Fruit fly (Drosophila melanogaster) whole organism, embryonic: ENCODE data around the gene CG3598.
A peak's percentile ranks its signal among the peaks of the same experiment; 100 is the strongest.

Experiments used
- Antp ChIP-seq: fragments of 200-800 bp; sonication (Bioruptor generic); optimal IDR thresholded peaks from 3 replicates; lab custom pipeline; 2016; ENCODE audit warnings: missing biosample characterization, missing genetic modification characterization
- Atf-2 ChIP-seq: fragments of 200-800 bp; sonication (Bioruptor generic); optimal IDR thresholded peaks from 2 replicates; lab custom pipeline; 2016; ENCODE audit warnings: missing biosample characterization, missing genetic modification characterization
- B-H1 ChIP-seq: fragments of 200-800 bp; sonication (Bioruptor generic); IDR thresholded peaks from 3 replicates; pipeline ENCODE4 v1.3.6; 2022; ENCODE audit warnings: missing biosample characterization, missing genetic modification characterization
- B-H2 ChIP-seq: fragments of 200-800 bp; sonication (Bioruptor generic); optimal IDR thresholded peaks from 2 replicates; lab custom pipeline; 2018; ENCODE audit warnings: missing biosample characterization, mild to moderate bottlenecking, missing genetic modification characterization
- CG10209 ChIP-seq: fragments of 200-800 bp; sonication (Bioruptor generic); optimal IDR thresholded peaks from 3 replicates; lab custom pipeline; 2017; ENCODE audit warnings: missing biosample characterization, mild to moderate bottlenecking, missing genetic modification characterization, missing genetic modification reagents
- CG10321 ChIP-seq: fragments of 200-800 bp; sonication (Bioruptor generic); IDR thresholded peaks from 2 replicates; pipeline ENCODE4 v1.3.6; 2022; ENCODE audit warnings: missing biosample characterization, missing genetic modification characterization
- CG10366 ChIP-seq: fragments of 200-800 bp; sonication (Bioruptor generic); IDR thresholded peaks from 2 replicates; pipeline ENCODE4 v1.3.6; 2022; ENCODE audit warnings: missing biosample characterization, missing genetic modification characterization
- CG10565 ChIP-seq: fragments of 200-800 bp; sonication (Bioruptor generic); optimal IDR thresholded peaks from 3 replicates; lab custom pipeline; 2016; ENCODE audit warnings: missing biosample characterization, mild to moderate bottlenecking, missing genetic modification characterization
- CG11456 ChIP-seq: fragments of 200-800 bp; sonication (Bioruptor generic); IDR thresholded peaks from 3 replicates; pipeline ENCODE4 v1.3.6; 2022; ENCODE audit warnings: missing biosample characterization, missing genetic modification characterization
- CG11504 ChIP-seq: fragments of 200-800 bp; sonication (Bioruptor generic); optimal IDR thresholded peaks from 3 replicates; lab custom pipeline; 2019; ENCODE audit warnings: missing biosample characterization, mild to moderate bottlenecking, missing genetic modification characterization, moderate library complexity
- CG13123 ChIP-seq: fragments of 200-800 bp; sonication (Bioruptor generic); optimal IDR thresholded peaks from 2 replicates; lab custom pipeline; 2016; ENCODE audit warnings: missing biosample characterization, missing genetic modification characterization
- CG17328 ChIP-seq: fragments of 200-800 bp; sonication (Bioruptor generic); IDR thresholded peaks from 2 replicates; pipeline ENCODE4 v1.3.6; 2022; ENCODE audit warnings: missing biosample characterization, missing genetic modification characterization
- CG3726 ChIP-seq: fragments of 200-800 bp; sonication (Bioruptor generic); IDR thresholded peaks from 3 replicates; pipeline ENCODE4, ENCODE4 v1.3.6; 2022; ENCODE audit warnings: missing biosample characterization, missing genetic modification characterization
- CG4617 ChIP-seq: fragments of 200-800 bp; sonication (Bioruptor generic); optimal IDR thresholded peaks from 3 replicates; lab custom pipeline; 2016; ENCODE audit warnings: missing biosample characterization, missing genetic modification characterization, borderline replicate concordance
- CG4707 ChIP-seq: fragments of 200-800 bp; sonication (Bioruptor generic); optimal IDR thresholded peaks from 2 replicates; lab custom pipeline; 2018; ENCODE audit warnings: missing biosample characterization, mild to moderate bottlenecking, missing genetic modification characterization, moderate library complexity
- CG7556 ChIP-seq: fragments of 200-800 bp; sonication (Bioruptor generic); optimal IDR thresholded peaks from 2 replicates; lab custom pipeline; 2017; ENCODE audit warnings: missing biosample characterization, mild to moderate bottlenecking, missing genetic modification characterization
- CG7839 ChIP-seq: fragments of 200-800 bp; sonication (Bioruptor generic); optimal IDR thresholded peaks from 3 replicates; lab custom pipeline; 2018; ENCODE audit warnings: missing biosample characterization, mild to moderate bottlenecking, missing genetic modification characterization, moderate library complexity
- CG8359 ChIP-seq: fragments of 200-800 bp; sonication (Bioruptor generic); optimal IDR thresholded peaks from 2 replicates; lab custom pipeline; 2017; ENCODE audit warnings: missing biosample characterization, mild to moderate bottlenecking, missing genetic modification characterization, borderline replicate concordance
- CG9215 ChIP-seq: fragments of 200-800 bp; sonication (Bioruptor generic); IDR thresholded peaks from 2 replicates; pipeline ENCODE4 v1.3.6; 2022; ENCODE audit warnings: missing biosample characterization, missing genetic modification characterization
- Camta ChIP-seq: fragments of 200-800 bp; sonication (Bioruptor generic); optimal IDR thresholded peaks from 2 replicates; lab custom pipeline; 2016; ENCODE audit warnings: missing biosample characterization, missing genetic modification characterization
- D ChIP-seq, 2 experiments: fragments of 200-800 bp in 1 of 2; fragments of >200 bp in 1 of 2; sonication (Bioruptor generic) in 1 of 2; optimal IDR thresholded peaks; 2 replicates in 1 of 2; 3 replicates in 1 of 2; lab custom pipeline; 2017; ENCODE audit warnings: mild to moderate bottlenecking in 1 of 2, missing biosample characterization in 1 of 2, missing genetic modification characterization in 1 of 2, missing genetic modification reagents in 1 of 2
- Eip74EF ChIP-seq, 2 experiments: fragments of 200-800 bp in 1 of 2; fragments of >200 bp in 1 of 2; sonication (Bioruptor generic) in 1 of 2; optimal IDR thresholded peaks; 2 replicates each; lab custom pipeline; 2017 to 2019; ENCODE audit warnings: missing biosample characterization in 2 of 2, missing genetic modification characterization in 2 of 2, mild to moderate bottlenecking in 1 of 2, moderate library complexity in 1 of 2
- Elba2 ChIP-seq: fragments of 200-800 bp; sonication (Bioruptor generic); optimal IDR thresholded peaks from 3 replicates; lab custom pipeline; 2016; ENCODE audit warnings: missing biosample characterization, missing genetic modification characterization
- Fer1 ChIP-seq: fragments of 200-800 bp; sonication (Bioruptor generic); optimal IDR thresholded peaks from 2 replicates; lab custom pipeline; 2017; ENCODE audit warnings: missing biosample characterization, mild to moderate bottlenecking, missing genetic modification characterization
- Gsc ChIP-seq: fragments of 200-800 bp; sonication (Bioruptor generic); IDR thresholded peaks from 2 replicates; pipeline ENCODE4 v1.3.6; 2022; ENCODE audit warnings: missing biosample characterization, missing genetic modification characterization
- HLH4C ChIP-seq: fragments of 200-800 bp; sonication (Bioruptor generic); IDR thresholded peaks from 3 replicates; pipeline ENCODE4 v1.3.6; 2022; ENCODE audit warnings: missing biosample characterization, missing genetic modification characterization; ENCODE audit not compliant: partially characterized antibody
- Hsf ChIP-seq: fragments of 200-800 bp; sonication (Bioruptor generic); optimal IDR thresholded peaks from 3 replicates; lab custom pipeline; 2016; ENCODE audit warnings: missing biosample characterization, missing genetic modification characterization
- Jarid2 ChIP-seq: fragments of 200-800 bp; sonication (Bioruptor generic); optimal IDR thresholded peaks from 3 replicates; lab custom pipeline; 2017; ENCODE audit warnings: mild to moderate bottlenecking, missing biosample characterization, missing genetic modification reagents, missing genetic modification characterization
- Kr ChIP-seq: fragments of 200-800 bp; sonication (Bioruptor generic); optimal IDR thresholded peaks from 2 replicates; lab custom pipeline; 2017; ENCODE audit warnings: missing biosample characterization, mild to moderate bottlenecking, missing genetic modification characterization
- Myb ChIP-seq: fragments of 200-800 bp; sonication (Bioruptor generic); optimal IDR thresholded peaks from 2 replicates; lab custom pipeline; 2016; ENCODE audit warnings: missing biosample characterization, missing genetic modification characterization
- Opbp ChIP-seq: fragments of 200-800 bp; sonication (Bioruptor generic); IDR thresholded peaks from 3 replicates; pipeline ENCODE4 v1.3.6; 2022; ENCODE audit warnings: missing biosample characterization, missing genetic modification characterization; ENCODE audit not compliant: partially characterized antibody
- Side ChIP-seq: fragments of 200-800 bp; sonication (Bioruptor generic); optimal IDR thresholded peaks from 2 replicates; lab custom pipeline; 2016; ENCODE audit warnings: missing biosample characterization, missing genetic modification characterization
- Xrp1 ChIP-seq: fragments of 200-800 bp; sonication (Bioruptor generic); IDR thresholded peaks from 2 replicates; pipeline ENCODE4 v1.3.6; 2022; ENCODE audit warnings: missing biosample characterization, missing genetic modification characterization
- aop ChIP-seq: fragments of 200-800 bp; sonication (Bioruptor generic); IDR thresholded peaks from 2 replicates; pipeline ENCODE4 v1.3.6; 2022; ENCODE audit warnings: missing biosample characterization, missing genetic modification characterization
- ase ChIP-seq: fragments of 200-800 bp; sonication (Bioruptor generic); IDR thresholded peaks from 3 replicates; pipeline ENCODE4 v1.3.6; 2022; ENCODE audit warnings: missing biosample characterization, missing genetic modification characterization
- bsh ChIP-seq, 2 experiments: fragments of 200-800 bp; sonication (Bioruptor generic); optimal IDR thresholded peaks; 2 replicates each; lab custom pipeline; 2017 to 2018; ENCODE audit warnings: mild to moderate bottlenecking in 2 of 2, missing biosample characterization in 2 of 2, missing genetic modification characterization in 2 of 2, moderate library complexity in 1 of 2
- cad ChIP-seq: fragments of >200 bp; optimal IDR thresholded peaks from 2 replicates; lab custom pipeline; 2017; ENCODE audit warnings: missing biosample characterization, missing genetic modification characterization
- cg ChIP-seq: fragments of 200-800 bp; sonication (Bioruptor generic); optimal IDR thresholded peaks from 3 replicates; lab custom pipeline; 2019; ENCODE audit warnings: missing biosample characterization, mild to moderate bottlenecking, missing genetic modification characterization, moderate library complexity
- crp ChIP-seq, 2 experiments: fragments of 200-800 bp; sonication (Bioruptor generic); optimal IDR thresholded peaks; 2 replicates in 1 of 2; 3 replicates in 1 of 2; lab custom pipeline; 2017; ENCODE audit warnings: missing biosample characterization in 2 of 2, missing genetic modification characterization in 2 of 2, mild to moderate bottlenecking in 1 of 2, moderate library complexity in 1 of 2
- fd102C ChIP-seq: fragments of 200-800 bp; sonication (Bioruptor generic); optimal IDR thresholded peaks from 2 replicates; lab custom pipeline; 2018; ENCODE audit warnings: missing biosample characterization, mild to moderate bottlenecking, missing genetic modification characterization, moderate library complexity
- her ChIP-seq: fragments of 200-800 bp; sonication (Bioruptor generic); optimal IDR thresholded peaks from 2 replicates; lab custom pipeline; 2016; ENCODE audit warnings: missing biosample characterization, missing genetic modification characterization
- jing ChIP-seq: fragments of 200-800 bp; sonication (Bioruptor generic); optimal IDR thresholded peaks from 2 replicates; lab custom pipeline; 2018; ENCODE audit warnings: missing biosample characterization, mild to moderate bottlenecking, missing genetic modification characterization
- pnt ChIP-seq: fragments of 200-800 bp; sonication (Bioruptor generic); optimal IDR thresholded peaks from 3 replicates; lab custom pipeline; 2016; ENCODE audit warnings: missing biosample characterization, missing genetic modification characterization
- row ChIP-seq: fragments of 200-800 bp; sonication (Bioruptor generic); IDR thresholded peaks from 3 replicates; pipeline ENCODE4 v1.3.6; 2022; ENCODE audit warnings: missing biosample characterization, missing genetic modification characterization
- schlank ChIP-seq: fragments of 200-800 bp; sonication (Bioruptor generic); optimal IDR thresholded peaks from 2 replicates; lab custom pipeline; 2018; ENCODE audit warnings: missing biosample characterization, mild to moderate bottlenecking, missing genetic modification characterization
- sens-2 ChIP-seq: fragments of 200-800 bp; sonication (Bioruptor generic); IDR thresholded peaks from 2 replicates; pipeline ENCODE4 v1.3.6; 2022; ENCODE audit warnings: missing biosample characterization, missing genetic modification characterization
- sima ChIP-seq: fragments of 200-800 bp; sonication (Bioruptor generic); optimal IDR thresholded peaks from 2 replicates; lab custom pipeline; 2016; ENCODE audit warnings: missing biosample characterization, missing genetic modification characterization
- tgo ChIP-seq: fragments of 200-800 bp; sonication (Bioruptor generic); IDR thresholded peaks from 3 replicates; pipeline ENCODE4 v1.3.6; 2022; ENCODE audit warnings: missing biosample characterization, missing genetic modification characterization
- zf30C ChIP-seq: fragments of 200-800 bp; sonication (Bioruptor generic); optimal IDR thresholded peaks from 3 replicates; lab custom pipeline; 2018; ENCODE audit warnings: missing biosample characterization, mild to moderate bottlenecking, missing genetic modification characterization

The CG3598 gene

dm6 chrX:2977857-2978473 lies 41.1 kb downstream of the CG3598 start (continued):
- TF ChIP-seq CG9215 (GFP tag; lab: Robert Waterston, UW) (no peak), ase (GFP tag; lab: Robert Waterston, UW) (no peak), zf30C (GFP tag; lab: Kevin White, UChicago) (no peak), cg (GFP tag; lab: Kevin White, UChicago) (no peak), cad (no peak), CG11504 (tag; lab: Kevin White, UChicago) (peak; percentile 54), CG3726 (GFP tag; lab: Robert Waterston, UW) (0 out of 3 replicates have a peak, but pooled peaks have one; percentile 29), CG7556 (GFP tag; lab: Kevin White, UChicago) (peak; percentile 35), Opbp (GFP tag; lab: Robert Waterston, UW) (no peak), CG10209 (GFP tag; lab: Kevin White, UChicago) (peak; percentile 44), Hsf (peak; percentile 36), CG13123 (GFP tag; lab: Kevin White, UChicago) (no peak), Elba2 (GFP tag; lab: Kevin White, UChicago) (no peak), pnt (peak; percentile 52), B-H1 (GFP tag; lab: Robert Waterston, UW) (no peak), crp (GFP tag; optimal IDR thresholded peaks at IDR 0.05; lab: Kevin White, UChicago) (no peak), row (peak; percentile 50; the same call in 2 of the 3 replicates), CG10366 (GFP tag; lab: Robert Waterston, UW) (peak; percentile 34; the same call in 1 of the 2 replicates), CG11456 (no peak), tgo (no peak; the same call in 2 of the 3 replicates), CG17328 (GFP tag; lab: Robert Waterston, UW) (peak; percentile 45; the same call in 1 of the 2 replicates), sens-2 (GFP tag; lab: Robert Waterston, UW) (no peak), CG10321 (GFP tag; lab: Robert Waterston, UW) (no peak), CG4707 (GFP tag; lab: Kevin White, UChicago) (no peak), CG7839 (tag; lab: Kevin White, UChicago) (peak; percentile 42), HLH4C (GFP tag; lab: Robert Waterston, UW) (no peak), Antp (GFP tag; lab: Kevin White, UChicago) (peak; percentile 34), bsh (GFP tag; optimal IDR thresholded peaks at IDR 0.05; lab: Kevin White, UChicago) (peak in 1 of 2 experiments; percentile 59), sima (GFP tag; lab: Kevin White, UChicago) (no peak), schlank (tag; lab: Kevin White, UChicago) (no peak), her (GFP tag; lab: Kevin White, UChicago) (no peak), B-H2 (GFP tag; lab: Kevin White, UChicago) (no peak), CG4617 (GFP tag; lab: Kevin White, UChicago) (no peak), D (optimal IDR thresholded peaks at IDR 0.05; lab: Kevin White, UChicago) (no peak), D (GFP tag; optimal IDR thresholded peaks at IDR 0.05; lab: Kevin White, UChicago) (peak; percentile 32), jing (GFP tag; lab: Kevin White, UChicago) (no peak), Gsc (GFP tag; lab: Robert Waterston, UW) (no peak), Myb (GFP tag; lab: Kevin White, UChicago) (no peak), Jarid2 (GFP tag; lab: Kevin White, UChicago) (peak; percentile 4), CG10565 (GFP tag; lab: Kevin White, UChicago) (no peak), Side (GFP tag; lab: Kevin White, UChicago) (peak; percentile 25), CG8359 (peak; percentile 10), Atf-2 (GFP tag; lab: Kevin White, UChicago) (no peak), Xrp1 (GFP tag; lab: Robert Waterston, UW) (peak; percentile 65), Eip74EF (GFP tag; optimal IDR thresholded peaks at IDR 0.05; lab: Kevin White, UChicago) (no peak), fd102C (GFP tag; lab: Kevin White, UChicago) (peak; percentile 14), Camta (GFP tag; lab: Kevin White, UChicago) (peak; percentile 33), Fer1 (GFP tag; lab: Kevin White, UChicago) (no peak), aop (GFP tag; lab: Robert Waterston, UW) (no peak), Kr (no peak)
